Worm (Caenorhabditis elegans): ENCODE results near the gene Y39B6A.27.

Gene Y39B6A.27

ce11 chrV:18990238-18990901 lies 41.2 kb upstream of the Y39B6A.27 start, which contains the start of the genes reps-1 and Y39B6A.37 (continued):
- TF ChIP-seq rec-8 (tag; optimal IDR thresholded peaks at IDR 0.05) (no peak), mes-4 (tag; optimal IDR thresholded peaks at IDR 0.05) (no peak), pbrm-1 (GFP tag; IDR thresholded peaks at IDR 0.05) (peak; percentile 85), let-607 (tag; optimal IDR thresholded peaks at IDR 0.05) (peak in 1 of 2 experiments; percentile 9), snpc-1.3 (tag; optimal IDR thresholded peaks at IDR 0.05; ENCODE audit: insufficient read depth) (peak; percentile 1), nfyb-1 (GFP tag; IDR thresholded peaks at IDR 0.05) (peak; percentile 65), hmg-20 (GFP tag; IDR thresholded peaks at IDR 0.05) (0 out of 2 replicates have a peak, but pooled peaks have one; percentile 58), Y79H2A.3 (GFP tag; conservative IDR thresholded peaks at IDR 0.05) (no peak), fkh-3 (tag; optimal IDR thresholded peaks at IDR 0.05) (no peak), bed-2 (GFP tag; IDR thresholded peaks at IDR 0.05) (no peak), rcor-1 (GFP tag; IDR thresholded peaks at IDR 0.05) (peak; percentile 74), ztf-28 (GFP tag; IDR thresholded peaks at IDR 0.05) (no peak), lsl-1 (GFP tag; optimal IDR thresholded peaks at IDR 0.05) (peak; percentile 58), Y67H2A.10 (GFP tag; conservative IDR thresholded peaks at IDR 0.05) (no peak), T07F8.4 (tag; optimal IDR thresholded peaks at IDR 0.05) (no peak), dox-1 (GFP tag; IDR thresholded peaks at IDR 0.05) (peak; percentile 85), unc-130 (GFP tag; optimal IDR thresholded peaks at IDR 0.05) (no peak), D2030.7 (GFP tag; IDR thresholded peaks at IDR 0.05) (peak; percentile 78), aptf-3 (GFP tag; IDR thresholded peaks at IDR 0.05) (no peak), egl-44 (GFP tag; IDR thresholded peaks at IDR 0.05) (no peak), sptf-2 (GFP tag; optimal IDR thresholded peaks at IDR 0.05) (no peak), bed-1 (GFP tag; IDR thresholded peaks at IDR 0.05) (no peak), aptf-2 (GFP tag; conservative IDR thresholded peaks at IDR 0.05) (no peak), hsf-1 (GFP tag; IDR thresholded peaks at IDR 0.05) (no peak), ceh-100 (GFP tag; IDR thresholded peaks at IDR 0.05) (no peak), zfh-2 (GFP tag; conservative IDR thresholded peaks at IDR 0.05) (0 out of 2 replicates have a peak, but pooled peaks have one; percentile 34), K12H6.12 (tag; optimal IDR thresholded peaks at IDR 0.05) (peak; percentile 78), F33H1.4 (GFP tag; IDR thresholded peaks at IDR 0.05) (peak; percentile 44), pha-4 (tag; optimal IDR thresholded peaks at IDR 0.05) (no peak), ztf-6 (GFP tag; IDR thresholded peaks at IDR 0.05) (no peak), nhr-80 (tag; optimal IDR thresholded peaks at IDR 0.05) (peak; percentile 0), dpff-1 (tag; optimal IDR thresholded peaks at IDR 0.05) (no peak), ztf-25 (GFP tag; IDR thresholded peaks at IDR 0.05) (no peak), lir-1 (GFP tag; conservative IDR thresholded peaks at IDR 0.05) (peak; percentile 56; the same call in 1 of the 2 replicates), madf-8 (GFP tag; conservative IDR thresholded peaks at IDR 0.05) (0 out of 2 replicates have a peak, but pooled peaks have one; percentile 11), F10E7.11 (tag; optimal IDR thresholded peaks at IDR 0.05) (no peak), nhr-179 (tag; optimal IDR thresholded peaks at IDR 0.05) (no peak), F57C9.4 (tag; optimal IDR thresholded peaks at IDR 0.05) (no peak), ceh-40 (GFP tag; IDR thresholded peaks at IDR 0.05) (no peak), athp-1 (tag; optimal IDR thresholded peaks at IDR 0.05) (no peak), atf-7 (tag; optimal IDR thresholded peaks at IDR 0.05) (no peak), ZK185.1 (tag; optimal IDR thresholded peaks at IDR 0.05; ENCODE audit: poor library complexity, severe bottlenecking) (no peak), ama-1 (optimal IDR thresholded peaks at IDR 0.05) (no peak), ama-1 (GFP tag; optimal IDR thresholded peaks at IDR 0.05) (no peak), ccch-3 (GFP tag; optimal IDR thresholded peaks at IDR 0.05) (no peak), cebp-2 (GFP tag; IDR thresholded peaks at IDR 0.05) (no peak), snpc-4 (GFP tag; optimal IDR thresholded peaks at IDR 0.05) (no peak), snpc-4 (tag; optimal IDR thresholded peaks at IDR 0.05) (peak in 3 of 4 experiments; percentile 36 to 66 (median 54))

All from whole organism, young adult.